Worm (Caenorhabditis elegans): ENCODE results near the gene Y6E2A.4.
"Not testable (repeated sequence)": the region's sequence is repeated elsewhere in the genome, so short reads cannot be mapped to it uniquely, and the experiment has no call there.

The Y6E2A.4 gene

DNA sequence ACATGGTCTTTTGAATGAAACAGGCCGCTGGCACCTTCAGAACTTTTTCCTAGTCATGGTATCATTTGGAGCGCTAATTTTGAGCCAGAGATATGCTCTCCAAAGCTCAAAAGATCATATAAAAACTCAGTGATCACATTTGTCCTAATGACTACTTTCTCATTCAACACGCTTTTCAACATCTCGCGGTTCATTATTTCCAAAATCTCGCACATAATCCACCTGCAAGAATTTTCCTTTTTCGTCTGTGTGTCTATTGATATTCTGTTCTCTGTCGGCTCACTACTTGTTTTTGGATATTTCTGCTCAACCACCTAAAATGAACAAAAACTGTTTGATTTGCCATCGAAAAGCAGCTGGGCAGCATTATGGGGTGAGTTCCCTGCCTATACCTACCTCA is 42.9 kb downstream of the Y6E2A.4 start, which contains the start of gene nhr-51:
TSS of gene nhr-51 (plus strand) at position 301 of the 400 bp plus-strand sequence.
- TF ChIP-seq lin-13 (tag; optimal IDR thresholded peaks at IDR 0.05): no peak
- TF ChIP-seq lsy-2 (tag; optimal IDR thresholded peaks at IDR 0.05): no peak
- no peak for TF ChIP-seq tbx-8 (GFP tag; optimal IDR thresholded peaks at IDR 0.05)

DNA sequence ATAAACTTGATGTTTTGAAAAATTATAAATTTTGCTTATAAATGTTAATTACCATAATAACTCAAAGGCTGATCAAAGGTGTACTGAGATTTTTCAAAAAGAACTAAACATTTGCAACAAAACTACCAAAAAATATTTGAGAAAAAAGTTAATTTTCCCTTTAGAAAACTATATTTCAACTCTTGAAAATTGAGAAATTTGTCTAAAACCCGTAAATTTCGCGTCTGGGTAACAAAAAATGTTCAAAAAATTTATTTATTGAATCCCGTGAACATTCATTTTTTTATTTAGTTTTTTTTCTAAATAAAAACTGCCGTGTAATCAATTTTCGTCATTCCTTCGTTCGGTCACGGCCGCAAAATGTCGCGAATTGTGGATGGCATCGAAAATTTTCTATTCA is 46.4 kb downstream of the Y6E2A.4 start, which contains the start of gene K06B4.15:
TSS of gene K06B4.15 (plus strand) at position 301 of the 400 bp plus-strand sequence.
- not testable (repeated sequence) for TF ChIP-seq nhr-237 (tag; optimal IDR thresholded peaks at IDR 0.05); nhr-28 (tag; optimal IDR thresholded peaks at IDR 0.05); ham-2 (GFP tag; optimal IDR thresholded peaks at IDR 0.05)

DNA sequence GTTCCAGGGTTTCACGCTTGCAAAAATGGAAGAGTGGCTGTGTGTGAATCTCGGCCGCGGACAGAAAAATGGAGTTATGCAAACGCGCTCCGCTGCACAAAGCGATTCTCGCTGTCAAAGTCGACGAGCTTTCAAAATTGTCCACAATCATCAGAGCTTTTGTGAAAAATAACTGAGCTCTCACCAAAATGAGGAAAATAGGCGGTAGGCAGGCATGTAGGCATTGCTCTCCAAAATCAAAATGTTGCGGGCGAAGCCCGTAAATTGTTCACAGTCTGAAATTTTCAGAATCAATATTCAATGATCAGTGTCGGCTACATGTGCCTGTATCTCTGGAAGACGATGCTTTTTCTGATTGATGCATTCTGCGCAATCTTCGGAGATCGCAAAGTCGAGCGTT is 47.7 kb downstream of the Y6E2A.4 start, which contains the start of gene K06B4.4:
TSS of gene K06B4.4 (plus strand) at position 301 of the 400 bp plus-strand sequence.
- TF ChIP-seq hlh-1 (tag; optimal IDR thresholded peaks at IDR 0.05): no peak
- TF ChIP-seq ces-1 (GFP tag; optimal IDR thresholded peaks at IDR 0.05): no peak
- TF ChIP-seq blmp-1 (tag; optimal IDR thresholded peaks at IDR 0.05): no peak
- TF ChIP-seq unc-62 (GFP tag; optimal IDR thresholded peaks at IDR 0.05): no peak
- no peak for TF ChIP-seq flh-1 (GFP tag; optimal IDR thresholded peaks at IDR 0.05)
- no peak for TF ChIP-seq ham-2 (GFP tag; optimal IDR thresholded peaks at IDR 0.05)
- no peak for TF ChIP-seq bed-3 (GFP tag; optimal IDR thresholded peaks at IDR 0.05)
- TF ChIP-seq sem-2 (GFP tag; optimal IDR thresholded peaks at IDR 0.05): no peak
- TF ChIP-seq lsy-2 (tag; optimal IDR thresholded peaks at IDR 0.05): no peak
- TF ChIP-seq ceh-43 (GFP tag; optimal IDR thresholded peaks at IDR 0.05): no peak
- no peak for TF ChIP-seq snpc-4 (tag; optimal IDR thresholded peaks at IDR 0.05)

DNA sequence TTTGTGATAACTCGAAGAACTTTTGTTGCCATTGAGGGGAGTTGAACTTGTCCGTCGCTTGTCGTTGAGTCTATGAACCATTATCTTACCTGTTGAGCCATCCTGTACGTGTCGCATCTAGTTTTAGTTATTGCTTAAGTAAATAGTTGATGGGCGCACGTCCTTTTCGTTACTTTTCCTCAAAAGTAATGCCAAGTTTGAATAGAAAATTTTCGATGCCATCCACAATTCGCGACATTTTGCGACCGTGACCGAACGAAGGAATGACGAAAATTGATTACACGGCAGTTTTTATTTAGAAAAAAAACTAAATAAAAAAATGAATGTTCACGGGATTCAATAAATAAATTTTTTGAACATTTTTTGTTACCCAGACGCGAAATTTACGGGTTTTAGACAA is 48.4 kb downstream of the Y6E2A.4 start, which contains the start of gene F53E4.1:
TSS of gene F53E4.1 (minus strand) at position 101 of the 400 bp plus-strand sequence.
- TF ChIP-seq ces-1 (GFP tag; optimal IDR thresholded peaks at IDR 0.05); unc-39 (tag; optimal IDR thresholded peaks at IDR 0.05); nhr-28 (tag; optimal IDR thresholded peaks at IDR 0.05): not testable (repeated sequence)

DNA sequence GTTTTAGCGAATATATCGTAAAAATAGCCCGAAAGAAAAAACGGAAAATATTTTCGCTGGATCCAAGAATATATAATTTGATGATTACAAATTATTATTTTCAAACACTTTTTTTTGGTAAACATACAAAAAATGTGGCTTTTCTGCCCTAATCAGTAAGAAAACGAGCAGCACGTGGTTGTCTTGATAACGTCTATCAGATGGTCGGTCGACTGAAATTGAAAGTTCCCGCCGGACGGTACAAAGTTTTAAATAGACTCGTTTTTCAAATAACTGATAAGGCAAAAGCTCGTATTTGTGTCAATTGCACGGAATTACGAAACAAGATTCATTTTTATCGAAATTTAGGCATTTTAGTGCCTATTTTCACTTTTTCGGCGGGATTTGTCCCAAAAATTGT is 49.9 kb downstream of the Y6E2A.4 start:
- no peak for TF ChIP-seq nhr-237 (tag; optimal IDR thresholded peaks at IDR 0.05)

DNA sequence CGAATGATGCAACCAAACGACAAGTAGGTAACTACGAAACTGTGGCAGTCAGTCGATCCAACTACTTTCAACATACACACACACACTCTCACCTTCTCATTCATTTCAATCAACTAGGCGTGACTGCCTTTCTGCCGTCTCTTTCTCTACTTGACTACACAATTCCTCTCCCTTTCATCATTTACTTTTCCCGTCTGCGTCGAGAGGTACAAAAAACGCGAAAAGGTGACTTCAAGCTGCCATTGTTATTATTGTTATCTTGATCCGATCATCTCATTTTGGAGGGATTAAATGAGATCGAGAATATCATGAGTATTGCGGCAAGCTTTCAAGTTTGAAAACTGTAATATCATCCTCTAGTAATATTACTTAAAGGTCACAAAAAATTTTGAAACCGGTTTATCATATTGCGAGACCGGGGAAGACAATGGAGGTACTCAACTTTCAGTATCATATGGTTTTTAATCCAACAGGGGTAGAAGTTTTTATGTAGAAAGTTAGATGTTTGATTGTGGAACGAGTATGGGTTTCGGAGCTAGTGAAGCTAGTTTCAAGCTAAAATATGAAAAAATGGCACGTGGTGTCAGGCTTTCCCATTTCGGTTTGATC is 52.4 kb downstream of the Y6E2A.4 start:
- no peak for TF ChIP-seq cnd-1 (tag; optimal IDR thresholded peaks at IDR 0.05)
- no peak for TF ChIP-seq mep-1 (tag; optimal IDR thresholded peaks at IDR 0.05)
- no peak for TF ChIP-seq ztf-11 (tag; optimal IDR thresholded peaks at IDR 0.05)
- no peak for TF ChIP-seq nhr-2 (tag; optimal IDR thresholded peaks at IDR 0.05)
- no peak for TF ChIP-seq mab-5 (tag; optimal IDR thresholded peaks at IDR 0.05)
- no peak for TF ChIP-seq mls-2 (tag; optimal IDR thresholded peaks at IDR 0.05)
- no peak for TF ChIP-seq pha-4 (tag; optimal IDR thresholded peaks at IDR 0.05)
- no peak for TF ChIP-seq sptf-1 (tag; optimal IDR thresholded peaks at IDR 0.05)
- no peak for TF ChIP-seq drap-1 (GFP tag; optimal IDR thresholded peaks at IDR 0.05)
- no peak for TF ChIP-seq nhr-76 (tag; optimal IDR thresholded peaks at IDR 0.05)
- no peak for TF ChIP-seq M03D4.4 (tag; optimal IDR thresholded peaks at IDR 0.05)
- TF ChIP-seq lsy-2 (tag; optimal IDR thresholded peaks at IDR 0.05): no peak
- no peak for TF ChIP-seq zip-8 (tag; optimal IDR thresholded peaks at IDR 0.05)
- TF ChIP-seq nhr-237 (tag; optimal IDR thresholded peaks at IDR 0.05): no peak
- no peak for TF ChIP-seq nhr-12 (tag; optimal IDR thresholded peaks at IDR 0.05)
- TF ChIP-seq lin-13 (tag; optimal IDR thresholded peaks at IDR 0.05): no peak
- peak; percentile 9 for TF ChIP-seq hlh-1 (tag; optimal IDR thresholded peaks at IDR 0.05)
- TF ChIP-seq unc-62 (GFP tag; optimal IDR thresholded peaks at IDR 0.05): peak; percentile 68
- TF ChIP-seq unc-39 (tag; optimal IDR thresholded peaks at IDR 0.05): no peak
- TF ChIP-seq ceh-39 (tag; optimal IDR thresholded peaks at IDR 0.05): no peak
- TF ChIP-seq elt-1 (tag; optimal IDR thresholded peaks at IDR 0.05; ENCODE audit: borderline replicate concordance, insufficient read depth): peak; percentile 68
- TF ChIP-seq lin-32 (GFP tag; optimal IDR thresholded peaks at IDR 0.05): no peak
- TF ChIP-seq tbx-8 (GFP tag; optimal IDR thresholded peaks at IDR 0.05): no peak

Data from whole organism, mixed stage, embryonic.